Worm (Caenorhabditis elegans): ENCODE results near the gene F18E3.10.

ce11 chrV:7413107-7413774 lies 11.0 kb downstream of the F18E3.10 start, which contains the start of gene F18E3.11:
- TF ChIP-seq tab-1 (GFP tag; IDR thresholded peaks at IDR 0.05) (no peak), ztf-23 (GFP tag; IDR thresholded peaks at IDR 0.05) (no peak), klf-2 (GFP tag; conservative IDR thresholded peaks at IDR 0.05) (no peak), ref-1 (GFP tag; conservative IDR thresholded peaks at IDR 0.05) (no peak), med-1 (GFP tag; optimal IDR thresholded peaks at IDR 0.05; ENCODE audit: insufficient read depth) (no peak), flt-1 (GFP tag; IDR thresholded peaks at IDR 0.05) (no peak), ztf-29 (GFP tag; IDR thresholded peaks at IDR 0.05) (no peak)

All from whole organism, midembryonic.